Worm (Caenorhabditis elegans): ENCODE results near the gene mnat-1.

mnat-1 gene

ce11 chrII:2455931-2456576 is 22.4 kb downstream of the mnat-1 start:
- TF ChIP-seq lin-13 (GFP tag; optimal IDR thresholded peaks at IDR 0.05) = peak; percentile 56
- TF ChIP-seq aha-1 (tag) = peak; percentile 86
- TF ChIP-seq T26A8.4 (GFP tag; IDR thresholded peaks at IDR 0.05) = no peak
- peak in 1 of 2 experiments; percentile 61 for TF ChIP-seq lsy-2 (tag; optimal IDR thresholded peaks at IDR 0.05)

ce11 chrII:2454822-2455221 is 23.6 kb downstream of the mnat-1 start:
- TF ChIP-seq attf-4 (tag; optimal IDR thresholded peaks at IDR 0.05) (no peak), snpc-1.2 (GFP tag; IDR thresholded peaks at IDR 0.05) (no peak), dmd-9 (GFP tag; IDR thresholded peaks at IDR 0.05) (no peak), pha-4 (GFP tag; IDR thresholded peaks at IDR 0.05) (no peak; the same call in 1 of the 2 replicates), pha-4 (tag; optimal IDR thresholded peaks at IDR 0.05) (peak; percentile 34), zfp-3 (GFP tag; conservative IDR thresholded peaks at IDR 0.05) (no peak), R02D3.7 (tag; optimal IDR thresholded peaks at IDR 0.05) (no peak), fkh-10 (GFP tag; optimal IDR thresholded peaks at IDR 0.05) (no peak), ZK546.5 (tag; optimal IDR thresholded peaks at IDR 0.05) (no peak), T26A8.4 (GFP tag; IDR thresholded peaks at IDR 0.05) (no peak), ceh-28 (tag; optimal IDR thresholded peaks at IDR 0.05) (no peak), ceh-20 (GFP tag; IDR thresholded peaks at IDR 0.05) (no peak), nhr-111 (GFP tag; optimal IDR thresholded peaks at IDR 0.05) (no peak), mdl-1 (tag; optimal IDR thresholded peaks at IDR 0.05) (no peak), nhr-77 (tag; optimal IDR thresholded peaks at IDR 0.05) (peak; percentile 33), jun-1 (tag; optimal IDR thresholded peaks at IDR 0.05) (no peak), nhr-102 (tag; optimal IDR thresholded peaks at IDR 0.05) (no peak), madf-9 (GFP tag; conservative IDR thresholded peaks at IDR 0.05) (no peak), Y105C5A.15 (GFP tag; IDR thresholded peaks at IDR 0.05) (no peak), aly-2 (tag; optimal IDR thresholded peaks at IDR 0.05) (no peak), madf-5 (GFP tag; IDR thresholded peaks at IDR 0.05) (no peak), unc-130 (GFP tag; optimal IDR thresholded peaks at IDR 0.05) (no peak), nhr-48 (tag; optimal IDR thresholded peaks at IDR 0.05) (no peak), nhr-6 (tag; optimal IDR thresholded peaks at IDR 0.05) (peak; percentile 60), mep-1 (tag; optimal IDR thresholded peaks at IDR 0.05) (peak; percentile 52), nhr-11 (tag; optimal IDR thresholded peaks at IDR 0.05) (no peak), lin-1 (GFP tag; IDR thresholded peaks at IDR 0.05) (peak; percentile 66; the same call in 1 of the 2 replicates), D1046.2 (GFP tag; IDR thresholded peaks at IDR 0.05) (no peak), hlh-11 (tag; optimal IDR thresholded peaks at IDR 0.05) (peak; percentile 76), fos-1 (tag; optimal IDR thresholded peaks at IDR 0.05) (no peak), zip-11 (GFP tag; IDR thresholded peaks at IDR 0.05) (no peak), lin-15B (tag; optimal IDR thresholded peaks at IDR 0.05) (no peak), vab-7 (GFP tag; IDR thresholded peaks at IDR 0.05) (no peak), daf-8 (GFP tag; IDR thresholded peaks at IDR 0.05) (no peak), Y48G9A.11 (GFP tag; IDR thresholded peaks at IDR 0.05) (no peak), ctbp-1 (GFP tag; IDR thresholded peaks at IDR 0.05) (no peak), lin-29 (GFP tag; IDR thresholded peaks at IDR 0.05) (no peak), daf-12 (tag; optimal IDR thresholded peaks at IDR 0.05) (no peak), spr-1 (tag; optimal IDR thresholded peaks at IDR 0.05) (no peak), skn-1 (tag; optimal IDR thresholded peaks at IDR 0.05) (no peak), ceh-32 (tag; optimal IDR thresholded peaks at IDR 0.05; ENCODE audit: poor library complexity) (no peak), lim-7 (GFP tag; IDR thresholded peaks at IDR 0.05) (no peak), Y75B8A.6 (GFP tag; IDR thresholded peaks at IDR 0.05) (no peak), lir-3 (tag; optimal IDR thresholded peaks at IDR 0.05) (no peak), nhr-42 (GFP tag; IDR thresholded peaks at IDR 0.05) (no peak), unc-62 (GFP tag; optimal IDR thresholded peaks at IDR 0.05 in 1 of 2) (no peak), unc-62 (tag; optimal IDR thresholded peaks at IDR 0.05) (no peak), nhr-25 (tag; optimal IDR thresholded peaks at IDR 0.05; ENCODE audit: borderline replicate concordance, insufficient read depth) (no peak)

Measured in whole organism, L4 larva.